Worm (Caenorhabditis elegans) whole organism, L4 larva: ENCODE results near the gene T14B4.3.

Source experiments
- aly-2 ChIP-seq: sonication (generic microtip); optimal IDR thresholded peaks from 2 replicates; lab custom pipeline; 2018; ENCODE audit warnings: missing biosample characterization, missing genetic modification characterization
- duxl-1 ChIP-seq: sonication (generic microtip); optimal IDR thresholded peaks from 2 replicates; lab custom pipeline; 2016; ENCODE audit warnings: mild to moderate bottlenecking, missing genetic modification characterization, moderate library complexity, missing compliant biosample characterization; ENCODE audit not compliant: poor library complexity
- egl-27 ChIP-seq: sonication (generic microtip); optimal IDR thresholded peaks from 3 replicates; lab custom pipeline; 2017; ENCODE audit warnings: missing biosample characterization, missing genetic modification reagents, missing genetic modification characterization
- ztf-7 ChIP-seq: fragments of 150-350 bp; optimal IDR thresholded peaks from 2 replicates; lab custom pipeline; 2014; ENCODE audit warnings: missing biosample characterization, missing genetic modification characterization

- no peak for TF ChIP-seq aly-2 (tag; lab: Kevin White, UChicago)
- TF ChIP-seq duxl-1, result no peak
- no peak for TF ChIP-seq egl-27 (tag; lab: Kevin White, UChicago)
- no peak for TF ChIP-seq ztf-7 (tag; lab: Kevin White, UChicago)
Observed at ce11 chrII:6756232-6756631, 21.5 kb downstream of the T14B4.3 start, which contains the start of gene F41G3.3.
